Fruit fly (Drosophila melanogaster) whole organism, embryonic: ENCODE data around the gene CG32847.

Source experiments
- CG11723 ChIP-seq: fragments of 200-800 bp; sonication (Bioruptor generic); optimal IDR thresholded peaks from 2 replicates; lab custom pipeline; 2017; ENCODE audit warnings: missing biosample characterization, mild to moderate bottlenecking, missing genetic modification characterization
- CG12155 ChIP-seq: fragments of 200-800 bp; sonication (Bioruptor generic); optimal IDR thresholded peaks from 3 replicates; lab custom pipeline; 2016; ENCODE audit warnings: missing biosample characterization, missing genetic modification characterization
- CG13123 ChIP-seq: fragments of 200-800 bp; sonication (Bioruptor generic); optimal IDR thresholded peaks from 2 replicates; lab custom pipeline; 2016; ENCODE audit warnings: missing biosample characterization, missing genetic modification characterization
- CG14667 ChIP-seq: fragments of 200-800 bp; sonication (Bioruptor generic); IDR thresholded peaks from 2 replicates; pipeline ENCODE4 v1.3.6; 2022; ENCODE audit warnings: missing biosample characterization, missing genetic modification characterization
- CG15073 ChIP-seq: fragments of 200-800 bp; sonication (Bioruptor generic); optimal IDR thresholded peaks from 2 replicates; lab custom pipeline; 2016; ENCODE audit warnings: missing biosample characterization, missing genetic modification characterization
- CG1529 ChIP-seq: fragments of 200-800 bp; sonication (Bioruptor generic); optimal IDR thresholded peaks from 3 replicates; lab custom pipeline; 2018; ENCODE audit warnings: missing biosample characterization, missing genetic modification characterization
- CG17361 ChIP-seq: fragments of 200-800 bp; sonication (Bioruptor generic); IDR thresholded peaks from 3 replicates; pipeline ENCODE4 v1.3.6; 2022; ENCODE audit warnings: missing biosample characterization, missing genetic modification characterization
- CG17612 ChIP-seq: fragments of 200-800 bp; sonication (Bioruptor generic); IDR thresholded peaks from 2 replicates; pipeline ENCODE4 v1.3.6; 2022; ENCODE audit warnings: missing biosample characterization, missing genetic modification characterization
- CG17829 ChIP-seq: fragments of 200-800 bp; optimal IDR thresholded peaks from 2 replicates; lab custom pipeline; 2019; ENCODE audit warnings: missing biosample characterization, mild to moderate bottlenecking, missing genetic modification characterization, moderate library complexity
- CG1792 ChIP-seq: fragments of 200-800 bp; sonication (Bioruptor generic); optimal IDR thresholded peaks from 2 replicates; lab custom pipeline; 2016; ENCODE audit warnings: missing biosample characterization, missing genetic modification characterization
- CG18619 ChIP-seq: fragments of 200-800 bp; sonication (Bioruptor generic); optimal IDR thresholded peaks from 3 replicates; lab custom pipeline; 2017; ENCODE audit warnings: missing biosample characterization, mild to moderate bottlenecking, missing genetic modification characterization
- CG2202 ChIP-seq: fragments of 200-800 bp; sonication (Bioruptor generic); optimal IDR thresholded peaks from 2 replicates; lab custom pipeline; 2018; ENCODE audit warnings: missing biosample characterization, mild to moderate bottlenecking, missing genetic modification characterization
- CG32767 ChIP-seq: fragments of 200-800 bp; sonication (Bioruptor generic); IDR thresholded peaks from 2 replicates; pipeline ENCODE4 v1.3.6; 2022; ENCODE audit warnings: missing biosample characterization, missing genetic modification characterization
- CG3281 ChIP-seq: fragments of 200-800 bp; sonication (Bioruptor generic); optimal IDR thresholded peaks from 3 replicates; lab custom pipeline; 2017; ENCODE audit warnings: missing biosample characterization, mild to moderate bottlenecking, missing genetic modification characterization
- CG34376 ChIP-seq: fragments of 200-800 bp; sonication (Bioruptor generic); optimal IDR thresholded peaks from 2 replicates; lab custom pipeline; 2018; ENCODE audit warnings: missing biosample characterization, mild to moderate bottlenecking, missing genetic modification characterization
- CG4328 ChIP-seq: fragments of 200-800 bp; sonication (Bioruptor generic); optimal IDR thresholded peaks from 3 replicates; lab custom pipeline; 2017; ENCODE audit warnings: missing biosample characterization, missing genetic modification reagents, missing genetic modification characterization
- CG4424 ChIP-seq: fragments of 200-800 bp; sonication (Bioruptor generic); optimal IDR thresholded peaks from 3 replicates; lab custom pipeline; 2016; ENCODE audit warnings: missing biosample characterization, missing genetic modification characterization
- CG4820 ChIP-seq: fragments of 200-800 bp; sonication (Bioruptor generic); optimal IDR thresholded peaks from 3 replicates; lab custom pipeline; 2016; ENCODE audit warnings: missing biosample characterization, missing genetic modification characterization
- CG4854 ChIP-seq: fragments of 200-800 bp; sonication (Bioruptor generic); optimal IDR thresholded peaks from 2 replicates; lab custom pipeline; 2016; ENCODE audit warnings: missing biosample characterization, missing genetic modification characterization, inconsistent platforms
- CG6272 ChIP-seq: fragments of 200-800 bp; sonication (Bioruptor generic); IDR thresholded peaks from 2 replicates; pipeline ENCODE4 v1.3.6; 2022; ENCODE audit warnings: missing biosample characterization, missing genetic modification characterization
- CG8765 ChIP-seq: fragments of 200-800 bp; sonication (Bioruptor generic); IDR thresholded peaks from 2 replicates; pipeline ENCODE4 v1.3.6; 2022; ENCODE audit warnings: missing biosample characterization, missing genetic modification characterization
- CG9215 ChIP-seq: fragments of 200-800 bp; sonication (Bioruptor generic); IDR thresholded peaks from 2 replicates; pipeline ENCODE4 v1.3.6; 2022; ENCODE audit warnings: missing biosample characterization, missing genetic modification characterization
- CG9609 ChIP-seq: fragments of 200-800 bp; sonication (Bioruptor generic); optimal IDR thresholded peaks from 3 replicates; lab custom pipeline; 2016; ENCODE audit warnings: missing biosample characterization, missing genetic modification characterization
- CG9817 ChIP-seq: fragments of 200-800 bp; sonication (Bioruptor generic); optimal IDR thresholded peaks from 2 replicates; lab custom pipeline; 2018; ENCODE audit warnings: missing biosample characterization, mild to moderate bottlenecking, missing genetic modification characterization, moderate library complexity
- Fer2 ChIP-seq: fragments of 200-800 bp; sonication (Bioruptor generic); optimal IDR thresholded peaks from 2 replicates; lab custom pipeline; 2018; ENCODE audit warnings: missing biosample characterization, mild to moderate bottlenecking, missing genetic modification characterization, moderate library complexity
- HHEX ChIP-seq: fragments of 200-800 bp; sonication (Bioruptor generic); optimal IDR thresholded peaks from 3 replicates; lab custom pipeline; 2017; ENCODE audit warnings: missing biosample characterization, mild to moderate bottlenecking, missing genetic modification characterization, missing genetic modification reagents
- HmgD ChIP-seq: fragments of 200-800 bp; sonication (Bioruptor generic); optimal IDR thresholded peaks from 3 replicates; lab custom pipeline; 2016; ENCODE audit warnings: missing biosample characterization, missing genetic modification characterization
- Jarid2 ChIP-seq: fragments of 200-800 bp; sonication (Bioruptor generic); optimal IDR thresholded peaks from 3 replicates; lab custom pipeline; 2017; ENCODE audit warnings: mild to moderate bottlenecking, missing biosample characterization, missing genetic modification reagents, missing genetic modification characterization
- Lhr ChIP-seq: fragments of 200-800 bp; sonication (Bioruptor generic); optimal IDR thresholded peaks from 3 replicates; lab custom pipeline; 2017; ENCODE audit warnings: mild to moderate bottlenecking, missing biosample characterization, missing genetic modification reagents, missing genetic modification characterization
- MTF-1 ChIP-seq: fragments of 200-800 bp; sonication (Bioruptor generic); optimal IDR thresholded peaks from 2 replicates; lab custom pipeline; 2018; ENCODE audit warnings: missing biosample characterization, mild to moderate bottlenecking, missing genetic modification characterization, borderline replicate concordance
- Nf-YA ChIP-seq: fragments of 200-800 bp; sonication (Bioruptor generic); IDR thresholded peaks from 2 replicates; pipeline ENCODE4 v1.3.6; 2022; ENCODE audit warnings: missing biosample characterization, missing genetic modification characterization
- Pdp1 ChIP-seq, 2 experiments: fragments of 200-800 bp; sonication (Bioruptor generic); optimal IDR thresholded peaks; 3 replicates each; lab custom pipeline; 2016; ENCODE audit warnings: missing biosample characterization in 2 of 2, missing genetic modification characterization in 2 of 2, mild to moderate bottlenecking in 1 of 2, moderate library complexity in 1 of 2
- Poxn ChIP-seq: fragments of 200-800 bp; sonication (Bioruptor generic); IDR thresholded peaks from 2 replicates; pipeline ENCODE4 v1.3.6; 2022; ENCODE audit warnings: missing biosample characterization, missing genetic modification characterization
- Stat92E ChIP-seq, 3 experiments: fragments of >200 bp in 2 of 3; fragments of 200-800 bp in 1 of 3; sonication (Bioruptor generic) in 1 of 3; optimal IDR thresholded peaks; 2 replicates each; lab custom pipeline; 2017 to 2019; ENCODE audit warnings: missing biosample characterization in 3 of 3, missing genetic modification characterization in 3 of 3, mild to moderate bottlenecking in 1 of 3, moderate library complexity in 1 of 3
- Vsx1 ChIP-seq: fragments of 200-800 bp; sonication (Bioruptor generic); optimal IDR thresholded peaks from 2 replicates; lab custom pipeline; 2017; ENCODE audit warnings: missing biosample characterization, mild to moderate bottlenecking, missing genetic modification characterization, missing genetic modification reagents
- ash1 ChIP-seq: fragments of 200-800 bp; sonication (Bioruptor generic); optimal IDR thresholded peaks from 2 replicates; lab custom pipeline; 2018; ENCODE audit warnings: missing biosample characterization, mild to moderate bottlenecking, missing genetic modification characterization
- en ChIP-seq: fragments of 200-800 bp; sonication (Bioruptor generic); optimal IDR thresholded peaks from 2 replicates; lab custom pipeline; 2016; ENCODE audit warnings: missing biosample characterization, missing genetic modification characterization
- fd96Cb ChIP-seq: fragments of 200-800 bp; sonication (Bioruptor generic); optimal IDR thresholded peaks from 2 replicates; lab custom pipeline; 2018; ENCODE audit warnings: missing biosample characterization, mild to moderate bottlenecking, missing genetic modification characterization, moderate library complexity
- gsb-n ChIP-seq: fragments of 200-800 bp; sonication (Bioruptor generic); optimal IDR thresholded peaks from 3 replicates; lab custom pipeline; 2018; ENCODE audit warnings: missing biosample characterization, mild to moderate bottlenecking, missing genetic modification characterization
- hth ChIP-seq: fragments of >200 bp; optimal IDR thresholded peaks from 2 replicates; lab custom pipeline; 2017; ENCODE audit warnings: inconsistent platforms
- klu ChIP-seq: fragments of 200-800 bp; sonication (Bioruptor generic); IDR thresholded peaks from 2 replicates; pipeline ENCODE4 v1.3.6; 2022; ENCODE audit warnings: missing biosample characterization, missing genetic modification characterization
- knrl ChIP-seq: fragments of 200-800 bp; sonication (Bioruptor generic); IDR thresholded peaks from 3 replicates; pipeline ENCODE4 v1.3.6; 2022; ENCODE audit warnings: missing biosample characterization, missing genetic modification characterization; ENCODE audit not compliant: partially characterized antibody
- lab ChIP-seq: fragments of 200-800 bp; sonication (Bioruptor generic); optimal IDR thresholded peaks from 3 replicates; lab custom pipeline; 2017; ENCODE audit warnings: missing biosample characterization, missing genetic modification characterization, mild to moderate bottlenecking, moderate library complexity, missing genetic modification reagents
- pfk ChIP-seq: fragments of 200-800 bp; sonication (Bioruptor generic); optimal IDR thresholded peaks from 2 replicates; lab custom pipeline; 2018; ENCODE audit warnings: missing biosample characterization, mild to moderate bottlenecking, missing genetic modification characterization, moderate library complexity
- pho ChIP-seq: fragments of 200-800 bp; sonication (Bioruptor generic); optimal IDR thresholded peaks from 2 replicates; lab custom pipeline; 2016; ENCODE audit warnings: missing biosample characterization, missing genetic modification characterization
- salm ChIP-seq: fragments of 200-800 bp; sonication (Bioruptor generic); optimal IDR thresholded peaks from 2 replicates; lab custom pipeline; 2018; ENCODE audit warnings: missing biosample characterization, mild to moderate bottlenecking, missing genetic modification characterization
- sisA ChIP-seq: fragments of 200-800 bp; sonication (Bioruptor generic); IDR thresholded peaks from 2 replicates; pipeline ENCODE4 v1.3.6; 2022; ENCODE audit warnings: missing biosample characterization, missing genetic modification characterization
- stc ChIP-seq: fragments of 200-800 bp; sonication (Bioruptor generic); IDR thresholded peaks from 2 replicates; pipeline ENCODE4 v1.3.6; 2022; ENCODE audit warnings: missing biosample characterization, missing genetic modification characterization
- tx ChIP-seq: fragments of 200-800 bp; sonication (Bioruptor generic); optimal IDR thresholded peaks from 2 replicates; lab custom pipeline; 2016; ENCODE audit warnings: missing biosample characterization, missing genetic modification characterization

CG32847 gene

DNA sequence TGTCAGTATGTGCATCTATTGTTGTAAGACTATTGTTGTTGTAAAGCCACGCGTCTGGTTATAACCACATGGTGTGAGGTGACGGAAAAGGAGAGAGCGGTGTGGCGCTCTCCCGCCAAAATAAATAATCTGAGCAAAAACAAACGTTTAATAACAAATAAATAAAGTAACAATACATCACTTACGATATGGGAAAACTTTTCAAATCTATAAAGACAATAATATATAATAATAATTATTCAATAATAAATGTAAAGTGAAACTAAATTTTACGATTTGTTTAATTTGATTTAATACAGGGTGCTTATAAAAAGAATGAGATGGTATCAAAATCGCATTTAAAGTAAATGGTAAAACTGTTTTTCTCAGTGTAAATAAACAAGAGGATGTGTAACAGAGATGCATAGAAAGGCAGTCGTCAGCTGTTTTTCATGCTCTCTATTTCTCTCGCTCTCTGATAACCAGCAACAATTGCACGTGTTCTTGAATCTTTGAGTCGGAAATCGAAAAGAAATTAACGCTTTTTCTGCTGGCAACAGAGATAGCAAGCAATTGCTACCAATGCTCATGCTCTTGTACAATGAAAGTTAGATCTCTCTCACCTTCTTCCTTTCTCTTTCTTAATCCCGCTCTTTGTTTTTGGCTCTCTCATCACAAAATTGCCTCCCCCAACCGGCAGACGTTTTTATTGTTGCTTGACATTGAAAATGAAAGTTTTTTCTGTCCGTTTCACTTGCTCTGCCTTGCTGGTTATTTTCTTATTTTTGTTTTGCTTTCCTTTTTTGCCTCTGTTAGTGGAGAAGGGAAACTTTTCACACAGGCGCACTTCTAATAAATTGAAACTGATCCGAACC is 22.5 kb upstream of the CG32847 start (continued):
- peak; percentile 87 for TF ChIP-seq CG4820 (GFP tag; lab: Kevin White, UChicago)
- TF ChIP-seq CG1792 (GFP tag; lab: Kevin White, UChicago), result peak; percentile 19
- no peak for TF ChIP-seq CG4854 (GFP tag; lab: Kevin White, UChicago)
- peak; percentile 69 for TF ChIP-seq CG34376 (GFP tag; lab: Kevin White, UChicago)
- peak; percentile 84 for TF ChIP-seq Nf-YA (GFP tag; lab: Robert Waterston, UW)
- TF ChIP-seq CG14667 (GFP tag; lab: Robert Waterston, UW), result peak; percentile 76; the same call in 1 of the 2 replicates
- TF ChIP-seq CG17361 (GFP tag; lab: Robert Waterston, UW), result peak; percentile 97
- peak; percentile 86 for TF ChIP-seq Vsx1 (GFP tag; lab: Kevin White, UChicago)
- TF ChIP-seq Fer2 (tag; lab: Kevin White, UChicago), result peak; percentile 77
- TF ChIP-seq pho (GFP tag; lab: Kevin White, UChicago), result no peak
- no peak for TF ChIP-seq tx (GFP tag; lab: Kevin White, UChicago)
- TF ChIP-seq Stat92E (GFP tag; optimal IDR thresholded peaks at IDR 0.05; lab: Kevin White, UChicago), result peak in 1 of 3 experiments; percentile 45
- TF ChIP-seq Jarid2, result peak; percentile 43
- TF ChIP-seq fd96Cb (tag; lab: Kevin White, UChicago), result peak; percentile 94
- no peak for TF ChIP-seq knrl (GFP tag; lab: Robert Waterston, UW)
- TF ChIP-seq MTF-1 (GFP tag; lab: Kevin White, UChicago), result peak; percentile 86
- peak; percentile 92 for TF ChIP-seq CG3281 (GFP tag; lab: Kevin White, UChicago)
- TF ChIP-seq CG6272 (GFP tag; lab: Robert Waterston, UW), result peak; percentile 36; the same call in 1 of the 2 replicates
- peak; percentile 87 for TF ChIP-seq CG32767 (GFP tag; lab: Robert Waterston, UW)
- peak; percentile 86 for TF ChIP-seq CG4424 (GFP tag; lab: Kevin White, UChicago)
- TF ChIP-seq Poxn (GFP tag; lab: Robert Waterston, UW), result no peak
- TF ChIP-seq stc (GFP tag; lab: Robert Waterston, UW), result peak; percentile 93
- TF ChIP-seq CG11723 (GFP tag; lab: Kevin White, UChicago), result peak; percentile 63
- peak; percentile 40 for TF ChIP-seq pfk (GFP tag; lab: Kevin White, UChicago)
- TF ChIP-seq CG9215 (GFP tag; lab: Robert Waterston, UW), result no peak; the same call in 1 of the 2 replicates
- no peak for TF ChIP-seq CG15073 (GFP tag; lab: Kevin White, UChicago)
- no peak for TF ChIP-seq hth (lab: Kevin White, UChicago)
- peak; percentile 90 for TF ChIP-seq lab (GFP tag; lab: Kevin White, UChicago)
- TF ChIP-seq CG2202 (tag; lab: Kevin White, UChicago), result peak; percentile 72
- no peak for TF ChIP-seq HmgD (GFP tag; lab: Kevin White, UChicago)
- no peak for TF ChIP-seq Pdp1 (GFP tag; optimal IDR thresholded peaks at IDR 0.05; lab: Kevin White, UChicago)
- TF ChIP-seq CG18619 (GFP tag; lab: Kevin White, UChicago), result peak; percentile 61
- TF ChIP-seq CG17612 (GFP tag; lab: Robert Waterston, UW), result no peak
- TF ChIP-seq gsb-n, result peak; percentile 96
- TF ChIP-seq CG17829 (tag; lab: Kevin White, UChicago), result peak; percentile 97
- TF ChIP-seq CG4328 (GFP tag; lab: Kevin White, UChicago), result peak; percentile 82
- peak; percentile 67; the same call in 1 of the 2 replicates for TF ChIP-seq sisA (GFP tag; lab: Robert Waterston, UW)
- no peak for TF ChIP-seq en (GFP tag; lab: Kevin White, UChicago)
- peak; percentile 38 for TF ChIP-seq CG12155 (GFP tag; lab: Kevin White, UChicago)
- peak; percentile 3 for TF ChIP-seq CG9609 (GFP tag; lab: Kevin White, UChicago)
- peak; percentile 4 for TF ChIP-seq CG13123 (GFP tag; lab: Kevin White, UChicago)
- TF ChIP-seq HHEX (GFP tag; lab: Kevin White, UChicago), result peak; percentile 87
- TF ChIP-seq salm (tag; lab: Kevin White, UChicago), result peak; percentile 88
- no peak; the same call in 1 of the 2 replicates for TF ChIP-seq klu (GFP tag; lab: Robert Waterston, UW)
- TF ChIP-seq CG8765 (GFP tag; lab: Robert Waterston, UW), result no peak
- TF ChIP-seq CG9817 (tag; lab: Kevin White, UChicago), result peak; percentile 72
- TF ChIP-seq ash1 (GFP tag; lab: Kevin White, UChicago), result no peak
- TF ChIP-seq Lhr (GFP tag; lab: Kevin White, UChicago), result peak; percentile 38
- peak; percentile 64 for TF ChIP-seq CG1529 (GFP tag; lab: Kevin White, UChicago)
